Worm (Caenorhabditis elegans) whole organism, midembryonic: Measurements from ENCODE around the gene cox-5A.
A peak's percentile ranks its signal among the peaks of the same experiment; 100 is the strongest.

Experiments
- T22C8.4 ChIP-seq: fragments of 200-800 bp; sonication (Bioruptor generic); IDR thresholded peaks from 2 replicates; pipeline ENCODE4 v1.3.6; 2022; ENCODE audit warnings: missing genetic modification characterization, missing compliant biosample characterization
- cog-1 ChIP-seq: sonication (generic microtip); optimal IDR thresholded peaks from 2 replicates; lab custom pipeline; 2016; ENCODE audit warnings: missing genetic modification characterization, missing compliant biosample characterization
- flt-1 ChIP-seq: fragments of 200-800 bp; sonication (Bioruptor generic); IDR thresholded peaks from 2 replicates; pipeline ENCODE4 v1.3.6; 2022; ENCODE audit warnings: missing genetic modification characterization, missing compliant biosample characterization
- klf-2 ChIP-seq: fragments of 200-800 bp; sonication (Bioruptor generic); conservative IDR thresholded peaks from 2 replicates; pipeline ENCODE4 v1.3.6; 2022; ENCODE audit warnings: missing genetic modification reagents, missing genetic modification characterization, missing compliant biosample characterization
- med-1 ChIP-seq: sonication (generic microtip); optimal IDR thresholded peaks from 2 replicates; lab custom pipeline; 2017; ENCODE audit warnings: missing genetic modification characterization, mild to moderate bottlenecking, missing compliant biosample characterization, antibody characterized with exemption, missing genetic modification reagents; ENCODE audit not compliant: insufficient read depth
- ref-1 ChIP-seq: fragments of 200-800 bp; sonication (Bioruptor generic); conservative IDR thresholded peaks from 2 replicates; pipeline ENCODE4 v1.3.6; 2022; ENCODE audit warnings: missing genetic modification reagents, missing genetic modification characterization, missing compliant biosample characterization
- tab-1 ChIP-seq: fragments of 200-800 bp; sonication (Bioruptor generic); IDR thresholded peaks from 2 replicates; pipeline ENCODE4 v1.3.6; 2022; ENCODE audit warnings: missing genetic modification characterization, missing compliant biosample characterization
- ztf-23 ChIP-seq: fragments of 200-800 bp; sonication (Bioruptor generic); IDR thresholded peaks from 2 replicates; pipeline ENCODE4 v1.3.6; 2022; ENCODE audit warnings: missing genetic modification reagents, missing genetic modification characterization, missing compliant biosample characterization
- ztf-29 ChIP-seq: fragments of 200-800 bp; sonication (Bioruptor generic); IDR thresholded peaks from 2 replicates; pipeline ENCODE4 v1.3.6; 2022; ENCODE audit warnings: missing genetic modification reagents, missing genetic modification characterization, missing compliant biosample characterization

The cox-5A gene

DNA sequence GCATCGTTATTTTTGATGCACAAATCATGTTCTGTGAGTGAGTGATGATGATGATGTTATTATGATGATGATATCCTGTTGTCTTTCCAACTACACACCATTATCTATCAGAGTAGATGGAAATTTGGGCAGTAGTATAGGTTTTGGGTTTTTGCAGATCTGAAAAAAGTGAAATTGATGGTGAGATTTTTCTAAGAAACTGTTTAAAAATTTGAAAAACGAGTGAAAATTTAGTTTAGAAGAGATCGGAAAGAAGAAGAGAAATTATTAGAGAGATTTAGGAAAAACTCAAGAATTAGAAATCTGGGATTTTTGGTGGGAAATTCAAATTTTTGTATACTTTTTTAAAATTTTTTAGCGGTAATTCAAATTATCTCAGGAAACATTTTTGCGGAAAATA lies 13.7 kb upstream of the cox-5A start, which contains the start of the genes Y37D8A.29 and unc-71:
Gene Y37D8A.29, minus strand, starts transcription at position 101 of the 400 bp plus-strand sequence.
Gene unc-71, minus strand, starts transcription at position 159 of the 400 bp plus-strand sequence.
- TF ChIP-seq T22C8.4 (GFP tag; lab: Robert Waterston, UW) (no peak), med-1 (GFP tag; lab: Kevin White, UChicago) (no peak), ztf-29 (GFP tag; lab: Robert Waterston, UW) (no peak), klf-2 (no peak), ref-1 (GFP tag; lab: Robert Waterston, UW) (no peak), flt-1 (GFP tag; lab: Robert Waterston, UW) (no peak), cog-1 (tag; lab: Kevin White, UChicago) (no peak), ztf-23 (GFP tag; lab: Robert Waterston, UW) (no peak), tab-1 (no peak)

DNA sequence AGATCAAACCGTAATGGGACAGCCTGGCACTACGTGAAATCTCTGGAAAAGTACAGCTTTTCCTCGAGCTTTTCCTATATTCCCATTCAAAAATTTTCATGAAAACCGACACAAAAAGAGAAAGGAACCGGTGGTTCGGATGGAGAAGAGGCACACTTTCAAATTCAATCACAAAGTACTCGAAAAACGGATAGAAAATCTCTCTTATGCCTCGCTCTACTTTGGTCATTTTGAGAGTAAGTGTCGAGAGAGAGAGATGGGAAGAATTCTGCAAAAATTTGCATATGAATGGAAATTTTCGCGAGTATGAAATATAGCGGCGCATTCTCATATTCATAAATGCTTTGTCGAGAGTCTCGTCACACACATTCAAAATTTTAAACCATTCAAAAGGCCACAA lies 12.5 kb upstream of the cox-5A start:
- TF ChIP-seq ref-1 (GFP tag; lab: Robert Waterston, UW) (no peak), flt-1 (GFP tag; lab: Robert Waterston, UW) (no peak), ztf-23 (GFP tag; lab: Robert Waterston, UW) (no peak), med-1 (GFP tag; lab: Kevin White, UChicago) (no peak), ztf-29 (GFP tag; lab: Robert Waterston, UW) (no peak), cog-1 (tag; lab: Kevin White, UChicago) (no peak), klf-2 (no peak), tab-1 (no peak), T22C8.4 (GFP tag; lab: Robert Waterston, UW) (no peak)

- TF ChIP-seq flt-1 (GFP tag; lab: Robert Waterston, UW) (0 out of 2 replicates have a peak, but pooled peaks have one; percentile 58), cog-1 (tag; lab: Kevin White, UChicago) (peak; percentile 5), med-1 (GFP tag; lab: Kevin White, UChicago) (no peak)
Measured at ce11 chrIII:12894207-12894606, 11.1 kb upstream of the cox-5A start.

ce11 chrIII:12904052-12904451 lies 1.2 kb upstream of the cox-5A start:
- TF ChIP-seq klf-2 (no peak), med-1 (GFP tag; lab: Kevin White, UChicago) (no peak), ref-1 (GFP tag; lab: Robert Waterston, UW) (no peak)

- no peak for TF ChIP-seq ref-1 (GFP tag; lab: Robert Waterston, UW)
- no peak for TF ChIP-seq flt-1 (GFP tag; lab: Robert Waterston, UW)
- TF ChIP-seq ztf-29 (GFP tag; lab: Robert Waterston, UW), result no peak
- no peak for TF ChIP-seq tab-1
- TF ChIP-seq med-1 (GFP tag; lab: Kevin White, UChicago), result no peak
- TF ChIP-seq ztf-23 (GFP tag; lab: Robert Waterston, UW), result no peak
- TF ChIP-seq klf-2, result no peak
- TF ChIP-seq T22C8.4 (GFP tag; lab: Robert Waterston, UW), result no peak
- no peak for TF ChIP-seq cog-1 (tag; lab: Kevin White, UChicago)
Measured at ce11 chrIII:12906611-12907037, 1.3 kb downstream of the cox-5A start.

DNA sequence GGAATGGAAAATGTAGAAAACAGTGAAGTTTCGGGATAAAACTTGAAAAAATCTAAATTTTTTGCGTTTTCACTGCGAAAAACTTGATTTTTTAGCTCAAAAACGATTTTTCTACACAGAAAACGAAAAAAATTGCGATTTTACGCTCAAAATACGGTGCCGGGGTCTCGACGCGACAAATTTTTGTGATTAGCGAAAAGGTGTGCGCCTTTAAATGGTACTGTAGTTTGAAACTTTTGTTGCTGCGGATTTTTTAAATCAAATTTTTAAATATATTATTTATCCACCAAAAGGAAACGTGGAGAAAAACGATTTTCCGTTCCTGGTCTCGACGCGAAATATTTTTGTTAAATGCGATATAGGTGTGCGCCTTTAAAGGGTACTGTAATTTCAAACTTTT lies 1.9 kb downstream of the cox-5A start:
- TF ChIP-seq tab-1, result no peak
- no peak for TF ChIP-seq ref-1 (GFP tag; lab: Robert Waterston, UW)
- no peak for TF ChIP-seq ztf-29 (GFP tag; lab: Robert Waterston, UW)
- TF ChIP-seq cog-1 (tag; lab: Kevin White, UChicago), result no peak
- no peak for TF ChIP-seq flt-1 (GFP tag; lab: Robert Waterston, UW)
- TF ChIP-seq klf-2, result no peak
- TF ChIP-seq ztf-23 (GFP tag; lab: Robert Waterston, UW), result no peak

DNA sequence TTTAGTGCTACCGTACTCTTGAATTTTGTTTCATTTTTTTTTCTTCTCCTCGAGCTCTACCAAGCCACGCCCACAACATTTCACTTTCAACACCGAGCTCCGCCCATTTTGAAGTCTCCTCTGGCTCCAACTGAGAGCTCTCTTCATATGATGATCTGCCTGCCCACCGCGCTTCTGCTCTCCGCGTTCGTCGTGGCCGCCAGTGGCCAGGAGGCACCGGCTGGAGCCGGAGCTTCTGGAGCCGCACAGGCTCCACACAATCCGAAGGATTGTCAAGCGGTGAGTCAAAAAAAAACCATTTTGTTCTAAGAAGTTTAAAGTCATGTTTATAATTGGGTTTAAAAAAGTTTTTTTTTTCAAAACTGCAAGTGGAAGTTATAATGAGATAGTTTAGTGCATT lies 5.1 kb downstream of the cox-5A start, which contains the start of gene flp-14:
Gene flp-14, plus strand, starts transcription at position 146 of the 400 bp plus-strand sequence.
- TF ChIP-seq klf-2 (no peak), cog-1 (tag; lab: Kevin White, UChicago) (no peak), ref-1 (GFP tag; lab: Robert Waterston, UW) (no peak), T22C8.4 (GFP tag; lab: Robert Waterston, UW) (no peak), ztf-23 (GFP tag; lab: Robert Waterston, UW) (no peak), tab-1 (no peak), flt-1 (GFP tag; lab: Robert Waterston, UW) (no peak), ztf-29 (GFP tag; lab: Robert Waterston, UW) (no peak), med-1 (GFP tag; lab: Kevin White, UChicago) (no peak)

DNA sequence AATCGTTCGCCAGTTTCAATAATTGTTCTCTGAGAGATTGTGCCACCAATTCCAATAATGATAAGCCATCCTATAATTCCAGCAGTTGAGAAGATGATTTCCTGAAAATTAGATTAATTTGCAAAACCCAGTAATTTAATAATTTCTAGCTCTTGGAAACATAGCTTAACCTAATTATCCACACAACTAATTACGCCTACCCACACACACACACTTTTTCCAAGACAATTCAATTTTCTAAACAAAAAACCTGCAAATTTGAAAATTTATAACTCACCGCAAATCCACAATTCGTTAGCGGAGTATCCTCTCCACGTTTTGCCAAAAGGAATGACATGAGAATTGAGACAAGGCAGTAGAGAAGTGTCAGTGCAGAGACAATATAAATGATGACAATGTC lies 11.2 kb downstream of the cox-5A start:
- TF ChIP-seq tab-1 (no peak), cog-1 (tag; lab: Kevin White, UChicago) (no peak), ref-1 (GFP tag; lab: Robert Waterston, UW) (no peak), klf-2 (no peak), ztf-23 (GFP tag; lab: Robert Waterston, UW) (no peak), flt-1 (GFP tag; lab: Robert Waterston, UW) (no peak), ztf-29 (GFP tag; lab: Robert Waterston, UW) (no peak)

- TF ChIP-seq ref-1 (GFP tag; lab: Robert Waterston, UW) (no peak), ztf-29 (GFP tag; lab: Robert Waterston, UW) (no peak), flt-1 (GFP tag; lab: Robert Waterston, UW) (no peak), klf-2 (no peak), tab-1 (no peak), cog-1 (tag; lab: Kevin White, UChicago) (no peak), T22C8.4 (GFP tag; lab: Robert Waterston, UW) (no peak), med-1 (GFP tag; lab: Kevin White, UChicago) (no peak)
Measured at ce11 chrIII:12917852-12918251, 12.6 kb downstream of the cox-5A start.

DNA sequence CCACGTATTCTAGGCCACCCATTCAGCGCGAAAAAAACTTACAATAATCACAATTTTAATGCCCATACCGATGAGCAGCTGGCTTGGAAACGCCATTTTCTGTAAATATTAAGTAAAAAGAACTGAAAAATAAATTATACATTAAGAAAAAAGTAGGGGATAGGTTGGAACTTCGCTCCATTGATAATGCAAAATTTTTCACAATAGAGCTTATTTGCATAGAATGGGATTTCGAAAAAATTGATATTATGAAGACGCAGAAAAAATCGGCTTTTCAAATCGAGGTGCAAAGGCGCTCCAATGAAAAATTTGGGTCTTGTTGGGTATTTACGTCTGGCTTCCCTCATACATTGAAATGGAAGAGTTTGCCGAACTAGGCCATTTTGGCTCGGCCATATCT lies 13.3 kb downstream of the cox-5A start, which contains the start of gene Y37D8A.16:
Gene Y37D8A.16, minus strand, starts transcription at position 101 of the 400 bp plus-strand sequence.
- TF ChIP-seq ref-1 (GFP tag; lab: Robert Waterston, UW), result no peak
- no peak for TF ChIP-seq ztf-23 (GFP tag; lab: Robert Waterston, UW)
- TF ChIP-seq flt-1 (GFP tag; lab: Robert Waterston, UW), result no peak
- TF ChIP-seq klf-2, result no peak
- TF ChIP-seq med-1 (GFP tag; lab: Kevin White, UChicago), result no peak
- no peak for TF ChIP-seq ztf-29 (GFP tag; lab: Robert Waterston, UW)
- no peak for TF ChIP-seq tab-1
- TF ChIP-seq T22C8.4 (GFP tag; lab: Robert Waterston, UW), result no peak
- no peak for TF ChIP-seq cog-1 (tag; lab: Kevin White, UChicago)
